Worm (Caenorhabditis elegans): Measurements from ENCODE around the gene ced-11.

DNA sequence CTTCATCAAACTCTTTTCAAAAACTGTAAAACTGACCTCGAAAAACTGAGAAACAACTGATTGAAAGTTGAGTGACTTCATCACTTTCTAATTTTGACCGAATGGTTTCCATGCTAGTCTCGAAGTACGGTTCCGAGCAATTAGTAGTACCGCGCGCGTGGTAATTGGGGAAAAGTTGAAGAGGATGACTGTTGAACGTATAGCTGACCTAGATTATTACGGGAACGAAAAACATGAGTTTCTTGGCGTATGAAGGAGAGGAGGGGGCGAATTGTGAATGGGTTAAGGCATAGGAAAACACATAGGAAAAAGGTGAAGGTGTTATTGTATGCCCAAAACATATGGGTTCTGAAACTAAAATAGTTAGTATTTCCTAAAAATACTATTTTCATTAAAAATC, 42.2 kb downstream of the ced-11 start, which contains the start of gene ptr-9:
- no peak for TF ChIP-seq him-1 (tag; optimal IDR thresholded peaks at IDR 0.05)
- no peak for TF ChIP-seq W03F9.2 (tag; optimal IDR thresholded peaks at IDR 0.05)
- no peak for TF ChIP-seq dao-5 (tag; optimal IDR thresholded peaks at IDR 0.05)

Data from whole organism, L4/young adult.